Fruit fly (Drosophila melanogaster) whole organism, embryonic: Measurements from ENCODE around the gene CG3662.
A peak's percentile ranks its signal among the peaks of the same experiment; 100 is the strongest.

Experiments used
- Atf-2 ChIP-seq: fragments of 200-800 bp; sonication (Bioruptor generic); optimal IDR thresholded peaks from 2 replicates; lab custom pipeline; 2016; ENCODE audit warnings: missing biosample characterization, missing genetic modification characterization
- BEAF-32 ChIP-seq: fragments of 200-800 bp; sonication (Bioruptor generic); optimal IDR thresholded peaks from 3 replicates; lab custom pipeline; 2017; ENCODE audit warnings: missing biosample characterization, missing genetic modification characterization, mild to moderate bottlenecking, moderate library complexity, missing genetic modification reagents
- CG11247 ChIP-seq: fragments of 200-800 bp; sonication (Bioruptor generic); IDR thresholded peaks from 2 replicates; pipeline ENCODE4 v1.3.6; 2022; ENCODE audit warnings: missing biosample characterization, missing genetic modification characterization
- CG11456 ChIP-seq: fragments of 200-800 bp; sonication (Bioruptor generic); IDR thresholded peaks from 3 replicates; pipeline ENCODE4 v1.3.6; 2022; ENCODE audit warnings: missing biosample characterization, missing genetic modification characterization
- CG13123 ChIP-seq: fragments of 200-800 bp; sonication (Bioruptor generic); optimal IDR thresholded peaks from 2 replicates; lab custom pipeline; 2016; ENCODE audit warnings: missing biosample characterization, missing genetic modification characterization
- CG13287 ChIP-seq: fragments of 200-800 bp; sonication (Bioruptor generic); IDR thresholded peaks from 2 replicates; pipeline ENCODE4 v1.3.6; 2022; ENCODE audit warnings: missing biosample characterization, missing genetic modification characterization; ENCODE audit not compliant: partially characterized antibody
- CG15269 ChIP-seq: fragments of 200-800 bp; sonication (Bioruptor generic); optimal IDR thresholded peaks from 2 replicates; lab custom pipeline; 2018; ENCODE audit warnings: missing biosample characterization, mild to moderate bottlenecking, missing genetic modification characterization, moderate library complexity
- CG16815 ChIP-seq: fragments of 200-800 bp; sonication (Bioruptor generic); optimal IDR thresholded peaks from 3 replicates; lab custom pipeline; 2017; ENCODE audit warnings: missing biosample characterization, mild to moderate bottlenecking, missing genetic modification characterization
- CG3065 ChIP-seq: fragments of 200-800 bp; sonication (Bioruptor generic); optimal IDR thresholded peaks from 2 replicates; lab custom pipeline; 2016; ENCODE audit warnings: missing biosample characterization, missing genetic modification characterization
- CG32767 ChIP-seq: fragments of 200-800 bp; sonication (Bioruptor generic); IDR thresholded peaks from 2 replicates; pipeline ENCODE4 v1.3.6; 2022; ENCODE audit warnings: missing biosample characterization, missing genetic modification characterization
- CG34422 ChIP-seq: fragments of 200-800 bp; sonication (Bioruptor generic); IDR thresholded peaks from 3 replicates; pipeline ENCODE4 v1.3.6; 2022; ENCODE audit warnings: missing biosample characterization, missing genetic modification characterization
- CG3995 ChIP-seq: fragments of 200-800 bp; sonication (Bioruptor generic); optimal IDR thresholded peaks from 3 replicates; lab custom pipeline; 2016; ENCODE audit warnings: missing biosample characterization, missing genetic modification characterization
- CG4730 ChIP-seq: fragments of 200-800 bp; sonication (Bioruptor generic); IDR thresholded peaks from 2 replicates; pipeline ENCODE4 v1.3.6; 2022; ENCODE audit warnings: missing biosample characterization, missing genetic modification characterization
- CG6254 ChIP-seq: fragments of 200-800 bp; sonication (Bioruptor generic); optimal IDR thresholded peaks from 3 replicates; lab custom pipeline; 2017; ENCODE audit warnings: mild to moderate bottlenecking, missing biosample characterization, missing genetic modification reagents, missing genetic modification characterization
- CG8089 ChIP-seq: fragments of 200-800 bp; sonication (Bioruptor generic); optimal IDR thresholded peaks from 3 replicates; lab custom pipeline; 2016; ENCODE audit warnings: missing biosample characterization, missing genetic modification characterization
- CG8290 ChIP-seq, 3 experiments: fragments of 200-800 bp; sonication (Bioruptor generic); optimal IDR thresholded peaks; 2 replicates each; lab custom pipeline; 2016 to 2019; ENCODE audit warnings: missing biosample characterization in 3 of 3, missing genetic modification characterization in 3 of 3, mild to moderate bottlenecking in 2 of 3, moderate library complexity in 1 of 3
- CG8359 ChIP-seq: fragments of 200-800 bp; sonication (Bioruptor generic); optimal IDR thresholded peaks from 2 replicates; lab custom pipeline; 2017; ENCODE audit warnings: missing biosample characterization, mild to moderate bottlenecking, missing genetic modification characterization, borderline replicate concordance
- Dad ChIP-seq: fragments of 200-800 bp; sonication (Bioruptor generic); optimal IDR thresholded peaks from 3 replicates; lab custom pipeline; 2016; ENCODE audit warnings: missing biosample characterization, missing genetic modification characterization
- Dfd ChIP-seq, 2 experiments: fragments of >200 bp; optimal IDR thresholded peaks; 2 replicates each; lab custom pipeline; 2017; ENCODE audit warnings: missing biosample characterization in 2 of 2, missing genetic modification characterization in 2 of 2
- Dp ChIP-seq: fragments of 200-800 bp; sonication (Bioruptor generic); optimal IDR thresholded peaks from 2 replicates; lab custom pipeline; 2018; ENCODE audit warnings: missing biosample characterization, mild to moderate bottlenecking, missing genetic modification characterization, moderate library complexity
- Gsc ChIP-seq: fragments of 200-800 bp; sonication (Bioruptor generic); IDR thresholded peaks from 2 replicates; pipeline ENCODE4 v1.3.6; 2022; ENCODE audit warnings: missing biosample characterization, missing genetic modification characterization
- Gug ChIP-seq: fragments of 200-800 bp; sonication (Bioruptor generic); IDR thresholded peaks from 4 replicates; pipeline ENCODE4 v1.3.6; 2022; ENCODE audit warnings: missing biosample characterization, missing genetic modification characterization
- HHEX ChIP-seq: fragments of 200-800 bp; sonication (Bioruptor generic); optimal IDR thresholded peaks from 3 replicates; lab custom pipeline; 2017; ENCODE audit warnings: missing biosample characterization, mild to moderate bottlenecking, missing genetic modification characterization, missing genetic modification reagents
- HLH4C ChIP-seq: fragments of 200-800 bp; sonication (Bioruptor generic); IDR thresholded peaks from 3 replicates; pipeline ENCODE4 v1.3.6; 2022; ENCODE audit warnings: missing biosample characterization, missing genetic modification characterization; ENCODE audit not compliant: partially characterized antibody
- Hey ChIP-seq: fragments of 200-800 bp; sonication (Bioruptor generic); optimal IDR thresholded peaks from 3 replicates; lab custom pipeline; 2018; ENCODE audit warnings: missing biosample characterization, mild to moderate bottlenecking, missing genetic modification characterization
- HmgD ChIP-seq: fragments of 200-800 bp; sonication (Bioruptor generic); optimal IDR thresholded peaks from 3 replicates; lab custom pipeline; 2016; ENCODE audit warnings: missing biosample characterization, missing genetic modification characterization
- Hr3 ChIP-seq: fragments of 200-800 bp; sonication (Bioruptor generic); optimal IDR thresholded peaks from 3 replicates; lab custom pipeline; 2016; ENCODE audit warnings: missing biosample characterization, missing genetic modification characterization
- Hr78 ChIP-seq, 2 experiments: fragments of 200-800 bp in 1 of 2; fragments of >200 bp in 1 of 2; sonication (Bioruptor generic) in 1 of 2; optimal IDR thresholded peaks; 2 replicates each; lab custom pipeline; 2017 to 2019; ENCODE audit warnings: missing biosample characterization in 2 of 2, missing genetic modification characterization in 2 of 2, mild to moderate bottlenecking in 1 of 2, moderate library complexity in 1 of 2
- Hsf ChIP-seq: fragments of 200-800 bp; sonication (Bioruptor generic); optimal IDR thresholded peaks from 3 replicates; lab custom pipeline; 2016; ENCODE audit warnings: missing biosample characterization, missing genetic modification characterization
- Med ChIP-seq: fragments of 200-800 bp; sonication (Bioruptor generic); peaks from one replicate; lab custom pipeline; 2016; ENCODE audit warnings: missing biosample characterization, missing genetic modification characterization, mild to moderate bottlenecking, inconsistent platforms, moderate library complexity
- NC2β ChIP-seq: fragments of 200-800 bp; sonication (Bioruptor generic); optimal IDR thresholded peaks from 2 replicates; lab custom pipeline; 2016; ENCODE audit warnings: missing biosample characterization, missing genetic modification characterization
- Neu2 ChIP-seq: fragments of 200-800 bp; sonication (Bioruptor generic); optimal IDR thresholded peaks from 3 replicates; lab custom pipeline; 2016; ENCODE audit warnings: missing biosample characterization, missing genetic modification characterization, borderline replicate concordance
- Nf-YB ChIP-seq: fragments of 200-800 bp; sonication (Bioruptor generic); optimal IDR thresholded peaks from 3 replicates; lab custom pipeline; 2019; ENCODE audit warnings: missing biosample characterization, mild to moderate bottlenecking, missing genetic modification characterization, moderate library complexity
- Optix ChIP-seq: fragments of 200-800 bp; sonication (Bioruptor generic); IDR thresholded peaks from 3 replicates; pipeline ENCODE4 v1.3.6; 2022; ENCODE audit warnings: missing biosample characterization, missing genetic modification characterization
- Poxn ChIP-seq: fragments of 200-800 bp; sonication (Bioruptor generic); IDR thresholded peaks from 2 replicates; pipeline ENCODE4 v1.3.6; 2022; ENCODE audit warnings: missing biosample characterization, missing genetic modification characterization
- Sry-β ChIP-seq: fragments of 200-800 bp; sonication (Bioruptor generic); optimal IDR thresholded peaks from 2 replicates; lab custom pipeline; 2018; ENCODE audit warnings: missing biosample characterization, mild to moderate bottlenecking, missing genetic modification characterization, moderate library complexity
- TFAM ChIP-seq: fragments of 200-800 bp; sonication (Bioruptor generic); optimal IDR thresholded peaks from 2 replicates; lab custom pipeline; 2017; ENCODE audit warnings: missing biosample characterization, missing genetic modification characterization, inconsistent platforms
- ase ChIP-seq: fragments of 200-800 bp; sonication (Bioruptor generic); IDR thresholded peaks from 3 replicates; pipeline ENCODE4 v1.3.6; 2022; ENCODE audit warnings: missing biosample characterization, missing genetic modification characterization
- btn ChIP-seq: fragments of 200-800 bp; sonication (Bioruptor generic); optimal IDR thresholded peaks from 2 replicates; lab custom pipeline; 2016; ENCODE audit warnings: missing biosample characterization, missing genetic modification characterization
- chn ChIP-seq: fragments of 200-800 bp; sonication (Bioruptor generic); optimal IDR thresholded peaks from 2 replicates; lab custom pipeline; 2016; ENCODE audit warnings: missing biosample characterization, missing genetic modification characterization
- dysf ChIP-seq: fragments of 200-800 bp; sonication (Bioruptor generic); IDR thresholded peaks from 3 replicates; pipeline ENCODE4 v1.3.6; 2022; ENCODE audit warnings: missing biosample characterization, missing genetic modification characterization
- fd64A ChIP-seq: fragments of 200-800 bp; sonication (Bioruptor generic); optimal IDR thresholded peaks from 3 replicates; lab custom pipeline; 2018; ENCODE audit warnings: missing biosample characterization, mild to moderate bottlenecking, missing genetic modification characterization
- gro ChIP-seq: fragments of 200-800 bp; sonication (Bioruptor generic); optimal IDR thresholded peaks from 2 replicates; lab custom pipeline; 2016; ENCODE audit warnings: missing biosample characterization, missing genetic modification characterization
- ind ChIP-seq: fragments of 200-800 bp; sonication (Bioruptor generic); optimal IDR thresholded peaks from 3 replicates; lab custom pipeline; 2016; ENCODE audit warnings: missing biosample characterization, missing genetic modification characterization
- klu ChIP-seq: fragments of 200-800 bp; sonication (Bioruptor generic); IDR thresholded peaks from 2 replicates; pipeline ENCODE4 v1.3.6; 2022; ENCODE audit warnings: missing biosample characterization, missing genetic modification characterization
- odd ChIP-seq: fragments of 200-800 bp; sonication (Bioruptor generic); optimal IDR thresholded peaks from 2 replicates; lab custom pipeline; 2017; ENCODE audit warnings: missing biosample characterization, mild to moderate bottlenecking, missing genetic modification characterization
- p53 ChIP-seq: fragments of 200-800 bp; sonication (Bioruptor generic); optimal IDR thresholded peaks from 2 replicates; lab custom pipeline; 2016; ENCODE audit warnings: missing biosample characterization, missing genetic modification characterization
- so ChIP-seq: fragments of 200-800 bp; sonication (Bioruptor generic); IDR thresholded peaks from 3 replicates; pipeline ENCODE4 v1.3.6; 2022; ENCODE audit warnings: missing biosample characterization, missing genetic modification characterization
- sr ChIP-seq: fragments of 200-800 bp; sonication (Bioruptor generic); IDR thresholded peaks from 3 replicates; pipeline ENCODE4 v1.3.6; 2022; ENCODE audit warnings: missing biosample characterization, missing genetic modification characterization
- trh ChIP-seq: fragments of 200-800 bp; sonication (Bioruptor generic); optimal IDR thresholded peaks from 2 replicates; lab custom pipeline; 2016; ENCODE audit warnings: missing biosample characterization, missing genetic modification characterization
- tup ChIP-seq: fragments of 200-800 bp; sonication (Bioruptor generic); optimal IDR thresholded peaks from 2 replicates; lab custom pipeline; 2016; ENCODE audit warnings: missing biosample characterization, mild to moderate bottlenecking, missing genetic modification characterization, moderate library complexity

Gene CG3662

DNA sequence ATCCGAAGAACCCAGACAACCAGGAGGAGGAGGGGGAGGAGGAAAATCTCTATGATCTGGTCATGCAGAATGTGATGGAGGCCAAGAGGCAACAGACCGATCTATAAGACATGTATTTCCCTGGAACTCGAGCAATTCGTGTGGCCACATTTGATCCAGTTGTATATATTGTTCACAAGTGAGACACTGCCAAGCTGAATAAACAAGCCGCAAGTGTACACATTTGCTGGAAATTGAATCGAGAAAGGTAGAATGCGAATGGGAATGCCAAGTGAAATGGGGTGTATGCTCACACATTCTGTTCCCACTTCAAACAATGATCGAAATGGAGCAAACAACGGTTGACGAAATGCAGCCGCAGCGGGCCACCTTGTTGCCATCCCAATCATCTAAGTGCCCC lies 34.9 kb downstream of the CG3662 start (continued):
- peak; percentile 60 for TF ChIP-seq fd64A
- TF ChIP-seq CG3995, result no peak
- TF ChIP-seq Neu2 (GFP tag; lab: Kevin White, UChicago), result no peak
- no peak for TF ChIP-seq Optix (GFP tag; lab: Robert Waterston, UW)
- TF ChIP-seq HLH4C, result no peak
- no peak for TF ChIP-seq CG34422 (GFP tag; lab: Robert Waterston, UW)
- no peak for TF ChIP-seq CG8359
- no peak for TF ChIP-seq gro
- TF ChIP-seq Gsc (GFP tag; lab: Robert Waterston, UW), result no peak
- TF ChIP-seq tup, result no peak
- TF ChIP-seq Atf-2, result no peak
- no peak for TF ChIP-seq ind (GFP tag; lab: Kevin White, UChicago)
- TF ChIP-seq TFAM, result no peak
- no peak for TF ChIP-seq ase
- no peak for TF ChIP-seq BEAF-32 (GFP tag; lab: Kevin White, UChicago)
- TF ChIP-seq so (GFP tag; lab: Robert Waterston, UW), result no peak
- TF ChIP-seq Hr3 (GFP tag; lab: Kevin White, UChicago), result no peak
- no peak for TF ChIP-seq Dfd (GFP tag; optimal IDR thresholded peaks at IDR 0.05; lab: Kevin White, UChicago)
- TF ChIP-seq sr (GFP tag; lab: Robert Waterston, UW), result no peak
- TF ChIP-seq Dp (GFP tag; lab: Kevin White, UChicago), result no peak
- no peak for TF ChIP-seq odd (GFP tag; lab: Kevin White, UChicago)
- no peak for TF ChIP-seq CG13123 (GFP tag; lab: Kevin White, UChicago)
- TF ChIP-seq p53 (GFP tag; lab: Kevin White, UChicago), result no peak
- no peak for TF ChIP-seq Poxn (GFP tag; lab: Robert Waterston, UW)
- no peak for TF ChIP-seq HHEX (GFP tag; lab: Kevin White, UChicago)
- TF ChIP-seq CG32767 (GFP tag; lab: Robert Waterston, UW), result no peak
- 0 out of 3 replicates have a peak, but pooled peaks have one; percentile 3 for TF ChIP-seq CG11456
- TF ChIP-seq Sry-β, result no peak
- TF ChIP-seq CG8089 (GFP tag; lab: Kevin White, UChicago), result no peak
- no peak for TF ChIP-seq CG4730 (GFP tag; lab: Robert Waterston, UW)
- TF ChIP-seq trh (GFP tag; lab: Kevin White, UChicago), result no peak
- no peak for TF ChIP-seq CG11247 (GFP tag; lab: Robert Waterston, UW)
- TF ChIP-seq CG8290 (GFP tag; optimal IDR thresholded peaks at IDR 0.05; lab: Kevin White, UChicago), result no peak
- peak in 1 of 2 experiments; percentile 68 for TF ChIP-seq CG8290 (tag; optimal IDR thresholded peaks at IDR 0.05; lab: Kevin White, UChicago)
- TF ChIP-seq CG3065 (GFP tag; lab: Kevin White, UChicago), result no peak
- TF ChIP-seq Gug (GFP tag; lab: Robert Waterston, UW), result no peak
- TF ChIP-seq Dad (GFP tag; lab: Kevin White, UChicago), result no peak
- 0 out of 3 replicates have a peak, but pooled peaks have one; percentile 10 for TF ChIP-seq dysf (GFP tag; lab: Robert Waterston, UW)
- TF ChIP-seq klu (GFP tag; lab: Robert Waterston, UW), result no peak
- no peak for TF ChIP-seq Nf-YB (GFP tag; lab: Kevin White, UChicago)
- TF ChIP-seq HmgD (GFP tag; lab: Kevin White, UChicago), result no peak
- TF ChIP-seq Med (GFP tag; lab: Kevin White, UChicago), result peak; percentile 75
- TF ChIP-seq Hr78 (GFP tag; optimal IDR thresholded peaks at IDR 0.05; lab: Kevin White, UChicago), result no peak
- TF ChIP-seq CG15269, result no peak
- peak; percentile 21 for TF ChIP-seq CG6254 (GFP tag; lab: Kevin White, UChicago)
- no peak for TF ChIP-seq chn (GFP tag; lab: Kevin White, UChicago)
- no peak for TF ChIP-seq CG13287 (GFP tag; lab: Robert Waterston, UW)
- no peak for TF ChIP-seq btn (GFP tag; lab: Kevin White, UChicago)
- no peak for TF ChIP-seq Hey (tag; lab: Kevin White, UChicago)
- no peak for TF ChIP-seq Hsf
- no peak for TF ChIP-seq CG16815 (GFP tag; lab: Kevin White, UChicago)
- TF ChIP-seq NC2β (GFP tag; lab: Kevin White, UChicago), result no peak
